Worm (Caenorhabditis elegans): ENCODE results near the gene tbx-31.

tbx-31 gene

ce11 chrX:1655207-1655606 lies 18.7 kb downstream of the tbx-31 start, which contains the start of gene tbx-32:
Gene tbx-32 (plus strand): TSS chrX:1655507.
- no peak for TF ChIP-seq ham-2 (GFP tag; optimal IDR thresholded peaks at IDR 0.05)
- no peak for TF ChIP-seq cnd-1 (tag; optimal IDR thresholded peaks at IDR 0.05)
- TF ChIP-seq nhr-237 (tag; optimal IDR thresholded peaks at IDR 0.05) = no peak
- no peak for TF ChIP-seq nhr-76 (tag; optimal IDR thresholded peaks at IDR 0.05)
- TF ChIP-seq elt-3 (tag; optimal IDR thresholded peaks at IDR 0.05) = no peak

ce11 chrX:1654146-1654545 lies 19.8 kb downstream of the tbx-31 start, which contains the start of gene ZK380.6:
Gene ZK380.6 (plus strand): TSS chrX:1654446.
- TF ChIP-seq ces-1 (GFP tag; optimal IDR thresholded peaks at IDR 0.05) = no peak
- TF ChIP-seq elt-1 (tag; optimal IDR thresholded peaks at IDR 0.05; ENCODE audit: borderline replicate concordance, insufficient read depth) = no peak
- no peak for TF ChIP-seq ceh-39 (tag; optimal IDR thresholded peaks at IDR 0.05)
- no peak for TF ChIP-seq pha-4 (tag; optimal IDR thresholded peaks at IDR 0.05)
- TF ChIP-seq ztf-11 (tag; optimal IDR thresholded peaks at IDR 0.05) = no peak
- TF ChIP-seq drap-1 (GFP tag; optimal IDR thresholded peaks at IDR 0.05) = no peak
- no peak for TF ChIP-seq bed-3 (GFP tag; optimal IDR thresholded peaks at IDR 0.05)
- TF ChIP-seq mep-1 (tag; optimal IDR thresholded peaks at IDR 0.05) = no peak
- no peak for TF ChIP-seq nhr-2 (tag; optimal IDR thresholded peaks at IDR 0.05)
- no peak for TF ChIP-seq ceh-83 (GFP tag; optimal IDR thresholded peaks at IDR 0.05)
- TF ChIP-seq cnd-1 (tag; optimal IDR thresholded peaks at IDR 0.05) = no peak
- no peak for TF ChIP-seq lsy-2 (tag; optimal IDR thresholded peaks at IDR 0.05)
- TF ChIP-seq zip-8 (tag; optimal IDR thresholded peaks at IDR 0.05) = no peak
- TF ChIP-seq nhr-237 (tag; optimal IDR thresholded peaks at IDR 0.05) = no peak
- no peak for TF ChIP-seq snpc-4 (tag; optimal IDR thresholded peaks at IDR 0.05)

ce11 chrX:1651668-1652067 lies 22.3 kb downstream of the tbx-31 start, which contains the start of gene ZK380.4:
Gene ZK380.4 (minus strand): TSS chrX:1651994.
- TF ChIP-seq lin-13 (tag; optimal IDR thresholded peaks at IDR 0.05) (no peak), mep-1 (tag; optimal IDR thresholded peaks at IDR 0.05) (no peak), nhr-237 (tag; optimal IDR thresholded peaks at IDR 0.05) (no peak), unc-62 (GFP tag; optimal IDR thresholded peaks at IDR 0.05) (no peak), ztf-11 (tag; optimal IDR thresholded peaks at IDR 0.05) (no peak), ham-2 (GFP tag; optimal IDR thresholded peaks at IDR 0.05) (no peak), mls-2 (tag; optimal IDR thresholded peaks at IDR 0.05) (no peak)

- no peak for TF ChIP-seq sptf-1 (tag; optimal IDR thresholded peaks at IDR 0.05)
- no peak for TF ChIP-seq zip-8 (tag; optimal IDR thresholded peaks at IDR 0.05)
- TF ChIP-seq sem-2 (GFP tag; optimal IDR thresholded peaks at IDR 0.05) = no peak
- no peak for TF ChIP-seq nhr-2 (tag; optimal IDR thresholded peaks at IDR 0.05)
- TF ChIP-seq M03D4.4 (tag; optimal IDR thresholded peaks at IDR 0.05) = no peak
- TF ChIP-seq lin-32 (GFP tag; optimal IDR thresholded peaks at IDR 0.05) = no peak
- no peak for TF ChIP-seq ces-1 (GFP tag; optimal IDR thresholded peaks at IDR 0.05)
- no peak for TF ChIP-seq nhr-237 (tag; optimal IDR thresholded peaks at IDR 0.05)
- TF ChIP-seq bed-3 (GFP tag; optimal IDR thresholded peaks at IDR 0.05) = no peak
- TF ChIP-seq lin-13 (tag; optimal IDR thresholded peaks at IDR 0.05) = no peak
- no peak for TF ChIP-seq nhr-12 (tag; optimal IDR thresholded peaks at IDR 0.05)
- TF ChIP-seq blmp-1 (tag; optimal IDR thresholded peaks at IDR 0.05) = no peak
- no peak for TF ChIP-seq pha-4 (tag; optimal IDR thresholded peaks at IDR 0.05)
- no peak for TF ChIP-seq nhr-28 (tag; optimal IDR thresholded peaks at IDR 0.05)
- TF ChIP-seq unc-120 (tag; optimal IDR thresholded peaks at IDR 0.05; ENCODE audit: poor library complexity, severe bottlenecking) = no peak
- no peak for TF ChIP-seq ham-2 (GFP tag; optimal IDR thresholded peaks at IDR 0.05)
- no peak for TF ChIP-seq mls-2 (tag; optimal IDR thresholded peaks at IDR 0.05)
These were observed 30.4 kb downstream of the tbx-31 start for ce11 chrX:1643442-1644096.

ce11 chrX:1630881-1631516 lies 43.0 kb downstream of the tbx-31 start, which contains the start of gene ZK380.2:
Gene ZK380.2 (plus strand): TSS chrX:1631466.
- TF ChIP-seq snpc-4 (tag; optimal IDR thresholded peaks at IDR 0.05) = no peak
- no peak for TF ChIP-seq sptf-1 (tag; optimal IDR thresholded peaks at IDR 0.05)
- TF ChIP-seq cnd-1 (tag; optimal IDR thresholded peaks at IDR 0.05) = no peak
- TF ChIP-seq nhr-76 (tag; optimal IDR thresholded peaks at IDR 0.05) = no peak
- TF ChIP-seq zip-8 (tag; optimal IDR thresholded peaks at IDR 0.05) = no peak
- no peak for TF ChIP-seq unc-120 (tag; optimal IDR thresholded peaks at IDR 0.05; ENCODE audit: poor library complexity, severe bottlenecking)
- no peak for TF ChIP-seq ceh-43 (GFP tag; optimal IDR thresholded peaks at IDR 0.05)
- TF ChIP-seq lsy-2 (tag; optimal IDR thresholded peaks at IDR 0.05) = no peak
- no peak for TF ChIP-seq elt-3 (tag; optimal IDR thresholded peaks at IDR 0.05)
